Worm (Caenorhabditis elegans) whole organism, L1 larva: ENCODE measurements around the gene cone-1.
A peak's percentile ranks its signal among the peaks of the same experiment; 100 is the strongest.

Experiments used
- C16A3.4 ChIP-seq: fragments of 150-350 bp; optimal IDR thresholded peaks from 2 replicates; lab custom pipeline; 2014; ENCODE audit warnings: missing biosample characterization, missing genetic modification characterization
- alr-1 ChIP-seq: fragments of 200-800 bp; sonication (Bioruptor generic); optimal IDR thresholded peaks from 2 replicates; lab custom pipeline; 2018; ENCODE audit warnings: borderline replicate concordance, mild to moderate bottlenecking, missing genetic modification characterization, missing compliant biosample characterization
- ama-1 ChIP-seq: fragments of 150-350 bp; optimal IDR thresholded peaks from 2 replicates; lab custom pipeline; 2014
- blmp-1 ChIP-seq: fragments of 150-350 bp; optimal IDR thresholded peaks from 2 replicates; lab custom pipeline; 2014; ENCODE audit warnings: missing biosample characterization, missing genetic modification characterization
- ceh-82 ChIP-seq, 3 experiments: fragments of 150-350 bp in 1 of 3; sonication (generic microtip) in 2 of 3; optimal IDR thresholded peaks; 2 replicates each; lab custom pipeline; 2014 to 2017; ENCODE audit warnings: missing biosample characterization in 3 of 3, missing genetic modification characterization in 3 of 3
- ces-1 ChIP-seq: fragments of 150-350 bp; optimal IDR thresholded peaks from 2 replicates; lab custom pipeline; 2014; ENCODE audit warnings: missing biosample characterization, missing genetic modification reagents, missing genetic modification characterization
- efl-1 ChIP-seq, 4 experiments: fragments of 150-350 bp; optimal IDR thresholded peaks in 3 of 4; peaks in 1 of 4; 1 replicate in 1 of 4; 2 replicates in 3 of 4; lab custom pipeline; 2014; ENCODE audit warnings: missing biosample characterization in 2 of 4, missing genetic modification characterization in 2 of 4, missing genetic modification reagents in 2 of 4
- elt-2 ChIP-seq: sonication (generic microtip); optimal IDR thresholded peaks from 2 replicates; lab custom pipeline; 2016; ENCODE audit warnings: missing genetic modification characterization, mild to moderate bottlenecking, inconsistent platforms, missing compliant biosample characterization, missing genetic modification reagents
- elt-3 ChIP-seq, 6 experiments: fragments of 150-350 bp in 1 of 6; sonication (generic microtip); optimal IDR thresholded peaks; 2 replicates each; lab custom pipeline; 2017 to 2018; ENCODE audit warnings: missing biosample characterization in 6 of 6, missing genetic modification characterization in 6 of 6, inconsistent platforms in 1 of 6
- ets-5 ChIP-seq: fragments of 200-800 bp; sonication (Bioruptor generic); IDR thresholded peaks from 2 replicates; pipeline ENCODE4 v1.3.6; 2022; ENCODE audit warnings: missing genetic modification characterization, missing compliant biosample characterization
- fkh-10 ChIP-seq: sonication (generic microtip); optimal IDR thresholded peaks from 2 replicates; lab custom pipeline; 2017; ENCODE audit warnings: missing biosample characterization, missing genetic modification reagents, missing genetic modification characterization
- fkh-4 ChIP-seq: sonication (generic microtip); optimal IDR thresholded peaks from 2 replicates; lab custom pipeline; 2016; ENCODE audit warnings: missing compliant biosample characterization, missing genetic modification characterization, borderline replicate concordance
- fkh-8 ChIP-seq: sonication (generic microtip); optimal IDR thresholded peaks from 2 replicates; lab custom pipeline; 2016; ENCODE audit warnings: mild to moderate bottlenecking, missing genetic modification characterization, missing compliant biosample characterization
- fos-1 ChIP-seq: fragments of 150-350 bp; optimal IDR thresholded peaks from 2 replicates; lab custom pipeline; 2014; ENCODE audit warnings: missing biosample characterization, missing genetic modification characterization
- grh-1 ChIP-seq: fragments of 200-800 bp; sonication (Bioruptor generic); IDR thresholded peaks from 2 replicates; pipeline ENCODE4 v1.3.6; 2022; ENCODE audit warnings: missing genetic modification reagents, missing genetic modification characterization, missing compliant biosample characterization
- hlh-17 ChIP-seq: fragments of 200-800 bp; sonication (Bioruptor generic); optimal IDR thresholded peaks from 2 replicates; lab custom pipeline; 2018; ENCODE audit warnings: missing genetic modification characterization, mild to moderate bottlenecking, missing compliant biosample characterization, moderate library complexity, borderline replicate concordance
- hpl-2 ChIP-seq: fragments of 150-350 bp; optimal IDR thresholded peaks from 2 replicates; lab custom pipeline; 2014; ENCODE audit warnings: missing biosample characterization, missing genetic modification reagents, missing genetic modification characterization
- isw-1 ChIP-seq: fragments of 200-800 bp; sonication (Bioruptor generic); IDR thresholded peaks from 2 replicates; pipeline ENCODE4 v1.3.6; 2022; ENCODE audit warnings: missing genetic modification characterization, missing compliant biosample characterization
- jun-1 ChIP-seq: fragments of 150-350 bp; optimal IDR thresholded peaks from 2 replicates; lab custom pipeline; 2014; ENCODE audit warnings: missing biosample characterization, missing genetic modification reagents, missing genetic modification characterization
- lin-13 ChIP-seq: fragments of 150-350 bp; optimal IDR thresholded peaks from 2 replicates; lab custom pipeline; 2014; ENCODE audit warnings: missing biosample characterization, missing genetic modification reagents, missing genetic modification characterization
- lin-15B ChIP-seq: fragments of 150-350 bp; sonication (generic microtip); optimal IDR thresholded peaks from 3 replicates; lab custom pipeline; 2014; ENCODE audit warnings: missing biosample characterization, missing genetic modification characterization
- lsy-2 ChIP-seq, 2 experiments: fragments of 150-350 bp; optimal IDR thresholded peaks; 2 replicates each; lab custom pipeline; 2014; ENCODE audit warnings: missing biosample characterization in 2 of 2, missing genetic modification characterization in 2 of 2
- mab-9 ChIP-seq: fragments of 200-800 bp; sonication (Bioruptor generic); IDR thresholded peaks from 2 replicates; pipeline ENCODE4 v1.3.6; 2022; ENCODE audit warnings: missing genetic modification reagents, missing genetic modification characterization, missing compliant biosample characterization
- mdl-1 ChIP-seq, 2 experiments: fragments of 150-350 bp; optimal IDR thresholded peaks; 2 replicates each; lab custom pipeline; 2014 to 2017; ENCODE audit warnings: missing biosample characterization in 2 of 2, missing genetic modification characterization in 2 of 2, inconsistent platforms in 1 of 2
- nhr-20 ChIP-seq: sonication (generic microtip); optimal IDR thresholded peaks from 2 replicates; lab custom pipeline; 2016; ENCODE audit warnings: mild to moderate bottlenecking, missing genetic modification characterization, missing compliant biosample characterization
- nhr-237 ChIP-seq: fragments of 150-350 bp; optimal IDR thresholded peaks from 2 replicates; lab custom pipeline; 2014; ENCODE audit warnings: missing biosample characterization, missing genetic modification characterization
- nhr-47 ChIP-seq: sonication (generic microtip); optimal IDR thresholded peaks from 2 replicates; lab custom pipeline; 2016; ENCODE audit warnings: mild to moderate bottlenecking, missing genetic modification characterization, moderate library complexity, missing compliant biosample characterization
- pax-3 ChIP-seq: fragments of 200-800 bp; sonication (Bioruptor generic); optimal IDR thresholded peaks from 2 replicates; lab custom pipeline; 2018; ENCODE audit warnings: mild to moderate bottlenecking, missing genetic modification characterization, moderate library complexity, missing compliant biosample characterization
- pqm-1 ChIP-seq: sonication (generic microtip); optimal IDR thresholded peaks from 3 replicates; lab custom pipeline; 2017; ENCODE audit warnings: missing biosample characterization, missing genetic modification characterization
- skn-1 ChIP-seq: fragments of 150-350 bp; optimal IDR thresholded peaks from 2 replicates; lab custom pipeline; 2014; ENCODE audit warnings: missing biosample characterization, missing genetic modification characterization
- sox-4 ChIP-seq: sonication (generic microtip); optimal IDR thresholded peaks from 2 replicates; lab custom pipeline; 2016; ENCODE audit warnings: missing genetic modification characterization, missing compliant biosample characterization
- sptf-1 ChIP-seq: fragments of 150-350 bp; optimal IDR thresholded peaks from 2 replicates; lab custom pipeline; 2014; ENCODE audit warnings: missing biosample characterization, missing genetic modification characterization
- swsn-7 ChIP-seq: sonication (generic microtip); optimal IDR thresholded peaks from 2 replicates; lab custom pipeline; 2016; ENCODE audit warnings: missing genetic modification characterization, missing compliant biosample characterization
- tlp-1 ChIP-seq: fragments of 150-350 bp; optimal IDR thresholded peaks from 2 replicates; lab custom pipeline; 2014; ENCODE audit warnings: missing biosample characterization, missing genetic modification characterization
- unc-30 ChIP-seq: sonication (generic microtip); optimal IDR thresholded peaks from 2 replicates; lab custom pipeline; 2017; ENCODE audit warnings: missing biosample characterization, missing genetic modification characterization
- unc-62 ChIP-seq: fragments of 150-350 bp; optimal IDR thresholded peaks from 2 replicates; lab custom pipeline; 2014; ENCODE audit warnings: missing biosample characterization, missing genetic modification reagents, missing genetic modification characterization
- unc-98 ChIP-seq: fragments of 200-800 bp; sonication (Bioruptor generic); IDR thresholded peaks from 2 replicates; pipeline ENCODE4 v1.3.6; 2022; ENCODE audit warnings: missing genetic modification characterization, missing compliant biosample characterization
- vab-15 ChIP-seq: sonication (generic microtip); optimal IDR thresholded peaks from 2 replicates; lab custom pipeline; 2017; ENCODE audit warnings: missing genotype, mild to moderate bottlenecking, missing genetic modification characterization, missing compliant biosample characterization
- zag-1 ChIP-seq: fragments of 150-350 bp; optimal IDR thresholded peaks from 2 replicates; lab custom pipeline; 2014; ENCODE audit warnings: missing biosample characterization, missing genetic modification characterization
- zip-4 ChIP-seq: fragments of 200-800 bp; sonication (Bioruptor generic); optimal IDR thresholded peaks from 2 replicates; lab custom pipeline; 2018; ENCODE audit warnings: mild to moderate bottlenecking, missing genetic modification characterization, moderate library complexity, missing compliant biosample characterization

The cone-1 gene

ce11 chrIII:2497270-2498201 is 32.9 kb upstream of the cone-1 start:
- peak; percentile 69; the same call in 1 of the 2 replicates for TF ChIP-seq mab-9 (GFP tag; lab: Robert Waterston, UW)

ce11 chrIII:2506463-2506862 is 23.9 kb upstream of the cone-1 start:
- no peak for TF ChIP-seq efl-1 (optimal IDR thresholded peaks at IDR 0.05; lab: Kevin White, UChicago)
- TF ChIP-seq efl-1 (GFP tag; optimal IDR thresholded peaks at IDR 0.05 in 1 of 2; lab: Kevin White, UChicago): peak in 1 of 2 experiments; percentile 12
- TF ChIP-seq isw-1 (GFP tag; lab: Robert Waterston, UW): no peak

- TF ChIP-seq elt-2 (peak; percentile 83), ama-1 (lab: Kevin White, UChicago) (no peak), blmp-1 (tag; lab: Kevin White, UChicago) (no peak), grh-1 (GFP tag; lab: Robert Waterston, UW) (no peak), tlp-1 (tag; lab: Kevin White, UChicago) (peak; percentile 73), swsn-7 (tag; lab: Kevin White, UChicago) (no peak), pqm-1 (peak; percentile 93)
Observed at ce11 chrIII:2507938-2508337, 22.5 kb upstream of the cone-1 start, which contains the start of gene Y54F10AM.8. Gene Y54F10AM.8, minus strand, starts transcription at chrIII:2507972.

ce11 chrIII:2508518-2508917 is 21.9 kb upstream of the cone-1 start, which contains the start of gene Y54F10AM.6:
Gene Y54F10AM.6, plus strand, starts transcription at chrIII:2508818.
- TF ChIP-seq lin-13 (GFP tag; lab: Kevin White, UChicago) (no peak), C16A3.4 (tag; lab: Kevin White, UChicago) (no peak), fos-1 (tag; lab: Kevin White, UChicago) (no peak), lsy-2 (tag; optimal IDR thresholded peaks at IDR 0.05; lab: Kevin White, UChicago) (no peak), zip-4 (GFP tag; lab: Kevin White, UChicago) (no peak), fkh-8 (tag; lab: Kevin White, UChicago) (no peak), alr-1 (tag; lab: Kevin White, UChicago) (no peak), zag-1 (no peak)

ce11 chrIII:2515461-2515860 is 15.0 kb upstream of the cone-1 start:
- no peak for TF ChIP-seq skn-1 (tag; lab: Kevin White, UChicago)
- TF ChIP-seq unc-98: no peak
- no peak for TF ChIP-seq fkh-4
- no peak for TF ChIP-seq unc-30 (tag; lab: Kevin White, UChicago)

- TF ChIP-seq unc-98 (no peak), nhr-237 (peak; percentile 72), jun-1 (tag; lab: Kevin White, UChicago) (peak; percentile 85), fkh-10 (GFP tag; lab: Kevin White, UChicago) (peak; percentile 73), pax-3 (tag; lab: Kevin White, UChicago) (peak; percentile 84), hlh-17 (GFP tag; lab: Kevin White, UChicago) (no peak), nhr-47 (tag; lab: Kevin White, UChicago) (peak; percentile 97), sox-4 (tag; lab: Kevin White, UChicago) (peak; percentile 80), grh-1 (GFP tag; lab: Robert Waterston, UW) (peak; percentile 81), ets-5 (no peak), hpl-2 (GFP tag; lab: Kevin White, UChicago) (peak; percentile 79), nhr-20 (peak; percentile 90), elt-3 (tag; optimal IDR thresholded peaks at IDR 0.05; lab: Kevin White, UChicago) (peak in 4 of 6 experiments; percentile 38 to 86 (median 67)), unc-62 (GFP tag; lab: Kevin White, UChicago) (no peak), pqm-1 (no peak), mdl-1 (tag; optimal IDR thresholded peaks at IDR 0.05; lab: Kevin White, UChicago) (peak in 1 of 2 experiments; percentile 76), ama-1 (lab: Kevin White, UChicago) (no peak), vab-15 (tag; lab: Kevin White, UChicago) (peak; percentile 36), ceh-82 (tag; optimal IDR thresholded peaks at IDR 0.05; lab: Kevin White, UChicago) (peak; percentile 97 to 98 (median 98)), lin-15B (tag; lab: Kevin White, UChicago) (peak; percentile 89), swsn-7 (tag; lab: Kevin White, UChicago) (peak; percentile 92), ces-1 (GFP tag; lab: Kevin White, UChicago) (no peak), sptf-1 (tag; lab: Kevin White, UChicago) (no peak)
Observed at ce11 chrIII:2528621-2529113, 1.7 kb upstream of the cone-1 start, which contains the start of the genes Y54F10AM.15, rbc-2 and ndua-8. Gene Y54F10AM.15, minus strand, starts transcription at chrIII:2528679. Gene rbc-2, minus strand, starts transcription at chrIII:2528689. Gene ndua-8, plus strand, starts transcription at chrIII:2529063.
